Fruit fly (Drosophila melanogaster) whole organism, pupa: ENCODE measurements around the gene Rpn2.

Experiments used
- CG10348 ChIP-seq: fragments of 200-800 bp; sonication (Bioruptor generic); IDR thresholded peaks from 2 replicates; pipeline ENCODE4 v1.3.6; 2022; ENCODE audit warnings: missing biosample characterization, missing genetic modification characterization
- CG12605 ChIP-seq: fragments of 200-800 bp; sonication (Bioruptor generic); IDR thresholded peaks from 2 replicates; pipeline ENCODE4 v1.3.6; 2022; ENCODE audit warnings: missing biosample characterization, missing genetic modification characterization
- CG13204 ChIP-seq: fragments of 200-800 bp; sonication (Bioruptor generic); optimal IDR thresholded peaks from 2 replicates; lab custom pipeline; 2018; ENCODE audit warnings: missing biosample characterization, mild to moderate bottlenecking, missing genetic modification characterization, moderate library complexity
- CG14655 ChIP-seq: fragments of 200-800 bp; sonication (Bioruptor generic); optimal IDR thresholded peaks from 3 replicates; lab custom pipeline; 2017; ENCODE audit warnings: mild to moderate bottlenecking, missing biosample characterization, missing genetic modification reagents, missing genetic modification characterization
- CG15710 ChIP-seq: fragments of 200-800 bp; sonication (Bioruptor generic); optimal IDR thresholded peaks from 2 replicates; lab custom pipeline; 2018; ENCODE audit warnings: missing biosample characterization, mild to moderate bottlenecking, missing genetic modification characterization, moderate library complexity
- CG17806 ChIP-seq: fragments of 200-800 bp; sonication (Bioruptor generic); optimal IDR thresholded peaks from 2 replicates; lab custom pipeline; 2018; ENCODE audit warnings: missing biosample characterization, mild to moderate bottlenecking, missing genetic modification characterization, moderate library complexity
- CG32121 ChIP-seq: fragments of 200-800 bp; sonication (Bioruptor generic); IDR thresholded peaks from 2 replicates; pipeline ENCODE4 v1.3.6; 2022; ENCODE audit warnings: missing biosample characterization, missing genetic modification characterization
- CG34367 ChIP-seq: fragments of 200-800 bp; sonication (Bioruptor generic); optimal IDR thresholded peaks from 2 replicates; lab custom pipeline; 2018; ENCODE audit warnings: missing biosample characterization, mild to moderate bottlenecking, missing genetic modification characterization
- CG4496 ChIP-seq: fragments of 200-800 bp; sonication (Bioruptor generic); IDR thresholded peaks from 3 replicates; pipeline ENCODE4 v1.3.6; 2022; ENCODE audit warnings: missing biosample characterization, missing genetic modification characterization
- CG8159 ChIP-seq: fragments of 200-800 bp; sonication (Bioruptor generic); optimal IDR thresholded peaks from 3 replicates; lab custom pipeline; 2018; ENCODE audit warnings: missing biosample characterization, mild to moderate bottlenecking, missing genetic modification characterization, moderate library complexity
- CG8301 ChIP-seq: fragments of 200-800 bp; sonication (Bioruptor generic); optimal IDR thresholded peaks from 2 replicates; lab custom pipeline; 2018; ENCODE audit warnings: missing biosample characterization, mild to moderate bottlenecking, missing genetic modification characterization
- CG9948 ChIP-seq: fragments of 200-800 bp; sonication (Bioruptor generic); optimal IDR thresholded peaks from 2 replicates; lab custom pipeline; 2018; ENCODE audit warnings: missing biosample characterization, mild to moderate bottlenecking, missing genetic modification characterization, moderate library complexity
- D1 ChIP-seq: fragments of 200-800 bp; sonication (Bioruptor generic); optimal IDR thresholded peaks from 2 replicates; lab custom pipeline; 2018; ENCODE audit warnings: missing biosample characterization, mild to moderate bottlenecking, missing genetic modification characterization, moderate library complexity
- EcR ChIP-seq: fragments of 200-800 bp; sonication (Bioruptor generic); optimal IDR thresholded peaks from 3 replicates; lab custom pipeline; 2019; ENCODE audit warnings: missing biosample characterization, missing genetic modification characterization, mild to moderate bottlenecking, moderate library complexity, missing genetic modification reagents
- Ets98B ChIP-seq: fragments of 200-800 bp; sonication (Bioruptor generic); IDR thresholded peaks from 2 replicates; pipeline ENCODE4 v1.3.6; 2022; ENCODE audit warnings: missing biosample characterization, missing genetic modification characterization
- Pif1A ChIP-seq: fragments of 200-800 bp; sonication (Bioruptor generic); optimal IDR thresholded peaks from 3 replicates; lab custom pipeline; 2016; ENCODE audit warnings: missing biosample characterization, missing genetic modification characterization
- Pif1B ChIP-seq: fragments of 200-800 bp; sonication (Bioruptor generic); optimal IDR thresholded peaks from 3 replicates; lab custom pipeline; 2016; ENCODE audit warnings: missing biosample characterization, missing genetic modification characterization
- Snoo ChIP-seq: fragments of 200-800 bp; sonication (Bioruptor generic); optimal IDR thresholded peaks from 3 replicates; lab custom pipeline; 2017; ENCODE audit warnings: missing biosample characterization, mild to moderate bottlenecking, missing genetic modification characterization, inconsistent platforms
- fd96Ca ChIP-seq: fragments of 200-800 bp; sonication (Bioruptor generic); IDR thresholded peaks from 3 replicates; pipeline ENCODE4 v1.3.6; 2022; ENCODE audit warnings: missing biosample characterization, missing genetic modification characterization
- gl ChIP-seq: fragments of 200-800 bp; sonication (Bioruptor generic); optimal IDR thresholded peaks from 2 replicates; lab custom pipeline; 2018; ENCODE audit warnings: missing biosample characterization, mild to moderate bottlenecking, missing genetic modification characterization
- rn ChIP-seq: fragments of 200-800 bp; sonication (Bioruptor generic); IDR thresholded peaks from 2 replicates; pipeline ENCODE4 v1.3.6; 2022; ENCODE audit warnings: missing biosample characterization, missing genetic modification characterization

Gene Rpn2

dm6 chr3R:29122817-29123611, 30.3 kb upstream of the Rpn2 start, which contains the start of the genes yem and Ctl2:
yem (minus strand) TSS chr3R:29122879.
Ctl2 (plus strand) TSS chr3R:29123370.
- TF ChIP-seq CG12605 (no peak; the same call in 1 of the 2 replicates), fd96Ca (GFP tag; lab: Robert Waterston, UW) (peak; percentile 65), Ets98B (peak; percentile 36), Pif1A (no peak), CG32121 (GFP tag; lab: Robert Waterston, UW) (no peak), CG13204 (no peak), EcR (GFP tag; lab: Kevin White, UChicago) (no peak), CG10348 (GFP tag; lab: Robert Waterston, UW) (no peak), D1 (tag; lab: Kevin White, UChicago) (no peak), CG8159 (tag; lab: Kevin White, UChicago) (peak; percentile 62), gl (tag; lab: Kevin White, UChicago) (no peak), CG9948 (peak; percentile 46), Snoo (tag; lab: Kevin White, UChicago) (peak; percentile 22), CG15710 (tag; lab: Kevin White, UChicago) (peak; percentile 54), CG4496 (GFP tag; lab: Robert Waterston, UW) (peak; percentile 45), CG8301 (no peak), Pif1B (GFP tag; lab: Kevin White, UChicago) (peak; percentile 52), CG14655 (GFP tag; lab: Kevin White, UChicago) (no peak), CG17806 (tag; lab: Kevin White, UChicago) (peak; percentile 40), CG34367 (tag; lab: Kevin White, UChicago) (peak; percentile 17), rn (GFP tag; lab: Robert Waterston, UW) (peak; percentile 20; the same call in 1 of the 2 replicates)

DNA sequence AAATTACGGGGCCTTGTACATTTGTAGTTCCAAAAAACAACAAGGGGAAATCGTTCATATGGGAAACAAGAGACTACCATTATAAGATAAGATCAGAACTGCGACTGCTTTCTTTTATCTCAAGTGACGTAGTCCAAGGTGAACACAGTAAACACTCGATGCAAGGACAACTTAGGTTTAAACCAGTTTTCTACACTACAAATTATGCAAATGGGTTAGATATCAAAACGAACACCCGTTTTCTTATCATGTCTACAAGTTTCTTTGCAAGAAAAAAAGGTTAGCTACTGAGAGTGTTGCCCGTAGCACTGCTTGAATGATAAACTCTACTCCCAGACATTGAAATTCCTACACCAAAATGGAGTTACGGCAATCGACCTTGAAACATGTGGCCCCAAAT, 29.2 kb upstream of the Rpn2 start:
- peak; percentile 63 for TF ChIP-seq CG32121 (GFP tag; lab: Robert Waterston, UW)
- peak; percentile 40 for TF ChIP-seq CG8301
- peak; percentile 84 for TF ChIP-seq Snoo (tag; lab: Kevin White, UChicago)
- no peak for TF ChIP-seq CG13204
- TF ChIP-seq gl (tag; lab: Kevin White, UChicago): peak; percentile 12
- peak; percentile 69 for TF ChIP-seq Ets98B
- no peak for TF ChIP-seq EcR (GFP tag; lab: Kevin White, UChicago)
- TF ChIP-seq CG14655 (GFP tag; lab: Kevin White, UChicago): no peak
- no peak for TF ChIP-seq CG10348 (GFP tag; lab: Robert Waterston, UW)
- TF ChIP-seq rn (GFP tag; lab: Robert Waterston, UW): peak; percentile 48
- peak; percentile 78 for TF ChIP-seq CG15710 (tag; lab: Kevin White, UChicago)
- TF ChIP-seq CG34367 (tag; lab: Kevin White, UChicago): peak; percentile 71
- peak; percentile 83 for TF ChIP-seq fd96Ca (GFP tag; lab: Robert Waterston, UW)
- peak; percentile 53 for TF ChIP-seq CG9948
- peak; percentile 77 for TF ChIP-seq Pif1A
- peak; percentile 72 for TF ChIP-seq CG8159 (tag; lab: Kevin White, UChicago)
- TF ChIP-seq CG17806 (tag; lab: Kevin White, UChicago): peak; percentile 68
- TF ChIP-seq Pif1B (GFP tag; lab: Kevin White, UChicago): peak; percentile 67
- TF ChIP-seq CG12605: peak; percentile 63
- TF ChIP-seq D1 (tag; lab: Kevin White, UChicago): no peak
- peak; percentile 76 for TF ChIP-seq CG4496 (GFP tag; lab: Robert Waterston, UW)
- TF ChIP-seq, all 21 proteins: peak for 16

dm6 chr3R:29130902-29131621, 22.3 kb upstream of the Rpn2 start, which contains the start of the genes dgt6 and Vha100-1:
dgt6 (minus strand) TSS chr3R:29130972.
Vha100-1 (plus strand) TSS chr3R:29131193.
- no peak for TF ChIP-seq Pif1B (GFP tag; lab: Kevin White, UChicago)
- no peak for TF ChIP-seq CG8301
- TF ChIP-seq CG10348 (GFP tag; lab: Robert Waterston, UW): no peak
- TF ChIP-seq CG4496 (GFP tag; lab: Robert Waterston, UW): no peak
- no peak for TF ChIP-seq Ets98B
- TF ChIP-seq Pif1A: no peak
- no peak for TF ChIP-seq rn (GFP tag; lab: Robert Waterston, UW)
- no peak for TF ChIP-seq fd96Ca (GFP tag; lab: Robert Waterston, UW)
- TF ChIP-seq CG12605: no peak
- no peak for TF ChIP-seq CG32121 (GFP tag; lab: Robert Waterston, UW)
- no peak for TF ChIP-seq CG15710 (tag; lab: Kevin White, UChicago)
- no peak for TF ChIP-seq CG14655 (GFP tag; lab: Kevin White, UChicago)
- TF ChIP-seq gl (tag; lab: Kevin White, UChicago): no peak
- TF ChIP-seq EcR (GFP tag; lab: Kevin White, UChicago): no peak
- no peak for TF ChIP-seq CG13204
- TF ChIP-seq CG9948: no peak

DNA sequence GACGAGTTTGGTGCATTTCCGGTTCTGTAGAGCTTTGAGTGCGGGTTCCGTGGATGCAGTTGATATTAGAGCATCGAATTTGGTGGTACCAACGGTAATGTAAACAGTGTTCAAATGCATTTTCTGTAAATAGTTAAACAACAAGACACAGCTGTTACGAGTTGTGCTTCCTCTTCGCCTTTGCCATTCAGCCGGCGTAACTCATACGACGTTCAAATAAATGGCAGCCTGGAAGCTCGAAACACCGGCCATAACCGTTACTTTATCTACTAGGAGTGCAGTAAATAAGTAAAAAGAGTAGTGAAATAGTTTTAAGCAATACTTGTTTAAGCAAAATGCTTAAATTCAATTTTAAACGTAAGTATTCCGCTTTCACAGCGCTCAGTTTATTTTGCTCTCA, 14.9 kb upstream of the Rpn2 start, which contains the start of the genes Alg13 and superdeath:
TSS of gene Alg13 (minus strand) at position 167 of the 400 bp plus-strand sequence.
TSS of gene superdeath (plus strand) at position 256 of the 400 bp plus-strand sequence.
- peak; percentile 40 for TF ChIP-seq CG9948
- TF ChIP-seq CG8159 (tag; lab: Kevin White, UChicago): no peak

DNA sequence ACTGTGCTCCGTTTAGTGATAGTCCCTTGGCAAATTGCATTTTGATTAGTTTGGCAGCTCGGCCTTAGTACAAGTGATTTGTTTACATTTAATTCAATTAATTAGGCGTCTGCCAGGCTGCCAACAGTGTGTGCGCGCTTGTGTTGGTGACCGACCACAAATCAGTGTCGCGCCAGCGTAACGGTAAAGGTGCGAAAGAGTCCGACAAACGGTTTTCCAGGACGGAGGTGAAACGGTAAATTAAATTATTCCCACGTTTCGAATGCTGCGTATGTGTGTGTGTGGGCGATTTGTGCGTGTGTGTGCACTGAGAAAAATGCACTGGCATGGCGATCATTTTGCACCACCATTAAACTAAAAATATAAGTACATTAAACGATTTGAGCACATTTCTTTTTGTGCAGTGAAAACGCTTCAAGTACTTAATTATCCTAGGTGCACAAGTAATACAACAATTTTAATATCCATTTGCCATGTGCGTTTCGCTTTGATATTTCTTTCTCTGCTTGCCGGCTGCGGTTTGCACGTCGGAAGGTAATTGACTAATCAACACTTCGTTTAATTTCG, 14.3 kb upstream of the Rpn2 start:
- no peak for TF ChIP-seq Pif1B (GFP tag; lab: Kevin White, UChicago)
- TF ChIP-seq fd96Ca (GFP tag; lab: Robert Waterston, UW): peak; percentile 6; the same call in 1 of the 3 replicates
